Fruit fly (Drosophila melanogaster): Measurements from ENCODE around the gene CG31937.

The CG31937 gene

DNA sequence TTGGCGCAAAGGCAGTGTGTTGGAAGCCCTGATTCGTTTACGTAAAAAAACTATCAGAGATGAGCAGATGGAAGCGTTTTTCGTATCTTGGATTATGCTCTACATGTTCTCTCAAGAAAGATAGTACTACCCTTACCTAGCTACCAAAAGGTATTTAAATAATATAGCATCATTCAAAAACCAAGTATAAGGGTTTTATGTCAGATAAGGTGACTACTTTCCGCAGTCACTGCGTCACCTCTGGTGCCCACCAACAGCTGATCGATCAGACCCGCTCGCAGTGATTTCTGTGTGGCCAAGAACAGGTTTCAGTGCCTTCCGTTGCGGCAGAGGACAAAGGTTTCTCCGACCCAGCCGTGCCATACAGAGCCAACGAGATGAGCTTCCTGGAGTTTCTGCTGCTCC lies at the start of gene CG31937, which contains the start of gene Eno (continued):
- no peak for TF ChIP-seq pnt (GFP tag; optimal IDR thresholded peaks at IDR 0.05)
- TF ChIP-seq fru (optimal IDR thresholded peaks at IDR 0.05), result no peak
- no peak for TF ChIP-seq CG2889 (GFP tag; IDR thresholded peaks at IDR 0.05)
- TF ChIP-seq cg (GFP tag; optimal IDR thresholded peaks at IDR 0.05), result no peak
- TF ChIP-seq Atf-2 (GFP tag; optimal IDR thresholded peaks at IDR 0.05), result peak; percentile 1
- peak; percentile 48 for TF ChIP-seq CG11504 (tag; optimal IDR thresholded peaks at IDR 0.05)
- no peak for TF ChIP-seq CG17912 (GFP tag; optimal IDR thresholded peaks at IDR 0.05)
- no peak for TF ChIP-seq CG12071 (GFP tag; optimal IDR thresholded peaks at IDR 0.05)
- no peak for TF ChIP-seq Sin3A (optimal IDR thresholded peaks at IDR 0.05)
- no peak for TF ChIP-seq crc (GFP tag; optimal IDR thresholded peaks at IDR 0.05)
- no peak for TF ChIP-seq CG30020 (tag; optimal IDR thresholded peaks at IDR 0.05)
- TF ChIP-seq wor (GFP tag; IDR thresholded peaks at IDR 0.05), result 0 out of 2 replicates have a peak, but pooled peaks have one; percentile 14
- TF ChIP-seq Awh (GFP tag; IDR thresholded peaks at IDR 0.05), result no peak
- no peak for TF ChIP-seq slp2 (GFP tag; optimal IDR thresholded peaks at IDR 0.05)
- TF ChIP-seq nerfin-2 (GFP tag; IDR thresholded peaks at IDR 0.05; ENCODE audit: partially characterized antibody), result no peak
- TF ChIP-seq zen2 (GFP tag; IDR thresholded peaks at IDR 0.05; ENCODE audit: partially characterized antibody), result no peak
- no peak for TF ChIP-seq CG3726 (GFP tag; IDR thresholded peaks at IDR 0.05)
- peak; percentile 49; the same call in 1 of the 2 replicates for TF ChIP-seq NFAT (GFP tag; IDR thresholded peaks at IDR 0.05)
- no peak for TF ChIP-seq pb (GFP tag; optimal IDR thresholded peaks at IDR 0.05)
- TF ChIP-seq Fer2 (tag; optimal IDR thresholded peaks at IDR 0.05), result no peak
- TF ChIP-seq CG15011 (GFP tag; optimal IDR thresholded peaks at IDR 0.05), result no peak
- peak; percentile 43 for TF ChIP-seq CG12104 (GFP tag; optimal IDR thresholded peaks at IDR 0.05)
- peak; percentile 27 for TF ChIP-seq vfl (GFP tag; optimal IDR thresholded peaks at IDR 0.05)
- no peak for TF ChIP-seq CG6654 (GFP tag; optimal IDR thresholded peaks at IDR 0.05)
- TF ChIP-seq Xrp1 (GFP tag; IDR thresholded peaks at IDR 0.05), result peak; percentile 51; the same call in 1 of the 2 replicates
- peak; percentile 11; the same call in 1 of the 2 replicates for TF ChIP-seq hbn (GFP tag; IDR thresholded peaks at IDR 0.05; ENCODE audit: partially characterized antibody)
- TF ChIP-seq CG2875 (GFP tag; optimal IDR thresholded peaks at IDR 0.05), result no peak
- no peak for TF ChIP-seq jing (GFP tag; optimal IDR thresholded peaks at IDR 0.05)
- no peak for TF ChIP-seq tap (tag; optimal IDR thresholded peaks at IDR 0.05)
- TF ChIP-seq CG34224 (GFP tag; IDR thresholded peaks at IDR 0.05; ENCODE audit: partially characterized antibody), result no peak
- TF ChIP-seq CG7786 (GFP tag; optimal IDR thresholded peaks at IDR 0.05), result peak; percentile 67
- no peak for TF ChIP-seq CG1024 (GFP tag; IDR thresholded peaks at IDR 0.05)
- TF ChIP-seq h (optimal IDR thresholded peaks at IDR 0.05), result no peak
- peak; percentile 45 for TF ChIP-seq Xbp1 (GFP tag; optimal IDR thresholded peaks at IDR 0.05)
- TF ChIP-seq CrebB (tag; optimal IDR thresholded peaks at IDR 0.05), result peak; percentile 55
- peak; percentile 89 for TF ChIP-seq CG7928 (GFP tag; optimal IDR thresholded peaks at IDR 0.05)
- TF ChIP-seq HmgD (GFP tag; optimal IDR thresholded peaks at IDR 0.05), result peak; percentile 21
- TF ChIP-seq CG8359 (GFP tag; optimal IDR thresholded peaks at IDR 0.05; ENCODE audit: borderline replicate concordance), result no peak
- TF ChIP-seq CG33213 (GFP tag; optimal IDR thresholded peaks at IDR 0.05), result no peak
- TF ChIP-seq Ptx1 (GFP tag; IDR thresholded peaks at IDR 0.05), result peak; percentile 59
- peak; percentile 37 for TF ChIP-seq CG2712 (tag; optimal IDR thresholded peaks at IDR 0.05)
- peak; percentile 17 to 24 for TF ChIP-seq bsh (GFP tag; optimal IDR thresholded peaks at IDR 0.05)
- TF ChIP-seq CG2129 (GFP tag; IDR thresholded peaks at IDR 0.05; ENCODE audit: partially characterized antibody), result no peak
- TF ChIP-seq zfh1 (GFP tag; IDR thresholded peaks at IDR 0.05), result no peak
- TF ChIP-seq inv (GFP tag; IDR thresholded peaks at IDR 0.05; ENCODE audit: partially characterized antibody), result no peak
- TF ChIP-seq Hr39 (optimal IDR thresholded peaks at IDR 0.05), result no peak
- peak; percentile 45; the same call in 1 of the 2 replicates for TF ChIP-seq Taf1 (GFP tag; IDR thresholded peaks at IDR 0.05)
- no peak for TF ChIP-seq knrl (GFP tag; IDR thresholded peaks at IDR 0.05; ENCODE audit: partially characterized antibody)
- peak; percentile 55; the same call in 2 of the 3 replicates for TF ChIP-seq CG34422 (GFP tag; IDR thresholded peaks at IDR 0.05)
- no peak for TF ChIP-seq en (GFP tag; optimal IDR thresholded peaks at IDR 0.05)
- TF ChIP-seq Lim3 (GFP tag; IDR thresholded peaks at IDR 0.05), result no peak
- peak in 1 of 2 experiments; percentile 28 for TF ChIP-seq Hr51 (GFP tag; optimal IDR thresholded peaks at IDR 0.05)

Data from whole organism, embryonic.